Fruit fly (Drosophila melanogaster) Kc167 (cell line): Measurements from ENCODE around the gene CG11977.

Source experiments
- Sin3A ChIP-seq: fragments of >200 bp; optimal IDR thresholded peaks from 2 replicates; lab custom pipeline; 2018; ENCODE audit warnings: missing external identifiers
- psq ChIP-seq: fragments of >200 bp; optimal IDR thresholded peaks from 2 replicates; lab custom pipeline; 2017; ENCODE audit warnings: missing external identifiers
- ttk ChIP-seq: sonication (Bioruptor generic); optimal IDR thresholded peaks from 2 replicates; lab custom pipeline; 2017; ENCODE audit warnings: missing external identifiers

- no peak for TF ChIP-seq psq (lab: Kevin White, UChicago)
- no peak for TF ChIP-seq ttk (lab: Kevin White, UChicago)
- TF ChIP-seq Sin3A (lab: Kevin White, UChicago), result no peak
Measured at dm6 chr3R:9008202-9008601, 10.7 kb downstream of the CG11977 start, which contains the start of gene CG11983.
